Fruit fly (Drosophila melanogaster): ENCODE data around the gene CG13855.

Gene CG13855

DNA sequence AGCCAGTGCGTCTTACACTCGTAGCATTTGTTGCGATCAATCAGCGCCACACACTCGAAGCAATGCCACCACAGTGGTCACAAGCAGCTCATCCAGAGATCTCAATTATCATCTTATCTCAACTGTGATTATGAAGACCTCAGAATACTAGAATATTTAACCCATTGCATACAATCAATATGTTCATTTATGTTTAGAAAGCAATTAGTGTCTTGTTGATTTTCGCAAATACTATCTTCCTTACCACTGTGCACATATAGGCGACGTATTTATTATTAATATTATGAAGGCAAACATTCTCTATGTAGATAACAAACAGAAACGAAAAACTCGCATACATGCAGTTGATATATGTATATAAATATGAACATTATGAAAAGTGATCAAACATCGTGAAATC, 46.9 kb upstream of the CG13855 start (continued):
- TF ChIP-seq Oaz (GFP tag; IDR thresholded peaks at IDR 0.05) = no peak
- peak; percentile 79 for TF ChIP-seq HLH3B (GFP tag; IDR thresholded peaks at IDR 0.05)
- TF ChIP-seq C15 (GFP tag; IDR thresholded peaks at IDR 0.05) = no peak
- TF ChIP-seq Optix (GFP tag; IDR thresholded peaks at IDR 0.05) = peak; percentile 60; the same call in 1 of the 3 replicates
- peak; percentile 39; the same call in 1 of the 2 replicates for TF ChIP-seq CG1024 (GFP tag; IDR thresholded peaks at IDR 0.05)
- peak; percentile 75 for TF ChIP-seq CG11504 (tag; optimal IDR thresholded peaks at IDR 0.05)
- TF ChIP-seq CG3407 (GFP tag; optimal IDR thresholded peaks at IDR 0.05) = peak; percentile 83
- peak; percentile 82 for TF ChIP-seq CG14441 (GFP tag; IDR thresholded peaks at IDR 0.05)
- peak; percentile 61 for TF ChIP-seq tio (GFP tag; optimal IDR thresholded peaks at IDR 0.05)
- TF ChIP-seq shn (GFP tag; optimal IDR thresholded peaks at IDR 0.05) = peak; percentile 36
- TF ChIP-seq Hmx (GFP tag; optimal IDR thresholded peaks at IDR 0.05) = no peak
- peak; percentile 67; the same call in 2 of the 3 replicates for TF ChIP-seq row (GFP tag; IDR thresholded peaks at IDR 0.05)
- peak; percentile 81 for TF ChIP-seq CG9727 (GFP tag; optimal IDR thresholded peaks at IDR 0.05)
- no peak for TF ChIP-seq pho (GFP tag; optimal IDR thresholded peaks at IDR 0.05)
- peak; percentile 82 for TF ChIP-seq NC2β (GFP tag; optimal IDR thresholded peaks at IDR 0.05)
- TF ChIP-seq gro (GFP tag; optimal IDR thresholded peaks at IDR 0.05) = peak; percentile 20
- TF ChIP-seq CG10321 (GFP tag; IDR thresholded peaks at IDR 0.05) = no peak
- peak; percentile 67 for TF ChIP-seq tup (GFP tag; optimal IDR thresholded peaks at IDR 0.05)
- TF ChIP-seq al (GFP tag; IDR thresholded peaks at IDR 0.05) = peak; percentile 37; the same call in 1 of the 2 replicates
- TF ChIP-seq CG15269 (tag; optimal IDR thresholded peaks at IDR 0.05) = peak; percentile 56
- peak; percentile 20 for TF ChIP-seq HmgD (GFP tag; optimal IDR thresholded peaks at IDR 0.05)
- TF ChIP-seq CG4424 (GFP tag; optimal IDR thresholded peaks at IDR 0.05) = peak; percentile 73
- no peak for TF ChIP-seq CG6654 (GFP tag; optimal IDR thresholded peaks at IDR 0.05)
- TF ChIP-seq CG12769 (tag; optimal IDR thresholded peaks at IDR 0.05) = peak; percentile 65
- no peak for TF ChIP-seq CG3995 (GFP tag; optimal IDR thresholded peaks at IDR 0.05)
- peak; percentile 64 for TF ChIP-seq cato (GFP tag; optimal IDR thresholded peaks at IDR 0.05; ENCODE audit: borderline replicate concordance)
- no peak for TF ChIP-seq sc (optimal IDR thresholded peaks at IDR 0.05)
- peak; percentile 89 for TF ChIP-seq sc (GFP tag; optimal IDR thresholded peaks at IDR 0.05)
- peak; percentile 82 for TF ChIP-seq dysf (GFP tag; IDR thresholded peaks at IDR 0.05)
- TF ChIP-seq CG10462 (GFP tag; optimal IDR thresholded peaks at IDR 0.05) = peak; percentile 66
- peak; percentile 61; the same call in 2 of the 3 replicates for TF ChIP-seq otp (GFP tag; IDR thresholded peaks at IDR 0.05)
- peak; percentile 47; the same call in 1 of the 3 replicates for TF ChIP-seq Aef1 (GFP tag; IDR thresholded peaks at IDR 0.05)
- peak; percentile 44 for TF ChIP-seq CG12219 (GFP tag; optimal IDR thresholded peaks at IDR 0.05)
- TF ChIP-seq CG7357 (GFP tag; IDR thresholded peaks at IDR 0.05) = peak; percentile 35; the same call in 1 of the 3 replicates
- peak; percentile 66; the same call in 1 of the 2 replicates for TF ChIP-seq CG11696 (GFP tag; IDR thresholded peaks at IDR 0.05)
- peak in 1 of 2 experiments; percentile 52 for TF ChIP-seq Eip74EF (GFP tag; optimal IDR thresholded peaks at IDR 0.05)
- no peak for TF ChIP-seq CG42726 (GFP tag; IDR thresholded peaks at IDR 0.05; ENCODE audit: partially characterized antibody)
- TF ChIP-seq CG6765 (GFP tag; optimal IDR thresholded peaks at IDR 0.05) = no peak
- TF ChIP-seq Hmr (GFP tag; optimal IDR thresholded peaks at IDR 0.05) = peak; percentile 32
- no peak for TF ChIP-seq da (GFP tag; optimal IDR thresholded peaks at IDR 0.05)
- TF ChIP-seq CG33213 (GFP tag; optimal IDR thresholded peaks at IDR 0.05) = peak; percentile 51
- TF ChIP-seq CG2202 (tag; optimal IDR thresholded peaks at IDR 0.05) = peak; percentile 82
- no peak for TF ChIP-seq CG32772 (GFP tag; IDR thresholded peaks at IDR 0.05)
- TF ChIP-seq seq (GFP tag; IDR thresholded peaks at IDR 0.05) = peak; percentile 54; the same call in 1 of the 2 replicates
- no peak for TF ChIP-seq CG3163 (GFP tag; optimal IDR thresholded peaks at IDR 0.05)
- TF ChIP-seq CG17186 (GFP tag; optimal IDR thresholded peaks at IDR 0.05) = peak; percentile 54
- TF ChIP-seq tll (GFP tag; optimal IDR thresholded peaks at IDR 0.05) = no peak
- no peak for TF ChIP-seq CG14860 (GFP tag; IDR thresholded peaks at IDR 0.05; ENCODE audit: partially characterized antibody)
- peak; percentile 49; the same call in 1 of the 3 replicates for TF ChIP-seq CG2889 (GFP tag; IDR thresholded peaks at IDR 0.05)
- TF ChIP-seq CG7271 (tag; optimal IDR thresholded peaks at IDR 0.05) = peak; percentile 82
- no peak for TF ChIP-seq dati (GFP tag; IDR thresholded peaks at IDR 0.05)
